Fruit fly (Drosophila melanogaster): ENCODE results near the gene not.

- no peak for TF ChIP-seq Myc (optimal IDR thresholded peaks at IDR 0.05)
- TF ChIP-seq h (optimal IDR thresholded peaks at IDR 0.05), result no peak
- TF ChIP-seq ttk (optimal IDR thresholded peaks at IDR 0.05), result no peak
Observed at dm6 chr3L:18643222-18643621, 21.3 kb upstream of the not start.
